Fruit fly (Drosophila melanogaster): ENCODE data around the gene Fim.

Gene Fim

DNA sequence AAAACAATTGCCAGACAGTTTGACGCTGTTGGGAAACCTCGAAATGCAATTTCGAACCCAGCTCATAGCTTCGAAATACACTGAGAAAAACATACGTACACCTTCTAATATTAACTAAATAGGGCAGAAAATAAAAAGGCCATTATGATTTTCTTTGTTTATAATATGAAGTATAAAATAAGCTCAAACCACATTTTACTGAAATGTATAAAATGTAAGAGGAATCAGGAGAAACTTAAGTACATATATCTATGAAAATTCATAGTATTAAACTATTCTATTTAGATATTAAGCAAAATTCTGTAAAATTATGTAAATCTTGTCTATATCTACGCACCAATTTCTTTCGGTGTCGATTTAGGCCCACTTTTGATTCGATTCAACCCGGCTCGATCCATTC lies 6.5 kb upstream of the Fim start (continued):
- TF ChIP-seq gt (GFP tag; IDR thresholded peaks at IDR 0.05), result no peak
- TF ChIP-seq psq (GFP tag; optimal IDR thresholded peaks at IDR 0.05), result no peak
- no peak for TF ChIP-seq pb (GFP tag; optimal IDR thresholded peaks at IDR 0.05)
- TF ChIP-seq insv (GFP tag; optimal IDR thresholded peaks at IDR 0.05), result no peak
- peak; percentile 17 for TF ChIP-seq CG13424 (tag; optimal IDR thresholded peaks at IDR 0.05)
- TF ChIP-seq Sox102F (GFP tag; optimal IDR thresholded peaks at IDR 0.05), result peak; percentile 37
- no peak for TF ChIP-seq pum (GFP tag; optimal IDR thresholded peaks at IDR 0.05)
- TF ChIP-seq lola (GFP tag; optimal IDR thresholded peaks at IDR 0.05), result peak in 1 of 3 experiments; percentile 45
- TF ChIP-seq CG2678 (tag; optimal IDR thresholded peaks at IDR 0.05), result peak; percentile 20
- no peak for TF ChIP-seq cwo (GFP tag; optimal IDR thresholded peaks at IDR 0.05)
- TF ChIP-seq dmrt11E (tag; optimal IDR thresholded peaks at IDR 0.05), result peak; percentile 24
- TF ChIP-seq CG9817 (tag; optimal IDR thresholded peaks at IDR 0.05), result no peak
- peak; percentile 21 for TF ChIP-seq CG12391 (tag; optimal IDR thresholded peaks at IDR 0.05)
- no peak for TF ChIP-seq MBD-R2 (GFP tag; IDR thresholded peaks at IDR 0.05)
- no peak for TF ChIP-seq zfh1 (GFP tag; IDR thresholded peaks at IDR 0.05)
- no peak for TF ChIP-seq ttk (GFP tag; IDR thresholded peaks at IDR 0.05)
- no peak for TF ChIP-seq hkb (optimal IDR thresholded peaks at IDR 0.05)
- TF ChIP-seq hkb (GFP tag; IDR thresholded peaks at IDR 0.05), result 0 out of 2 replicates have a peak, but pooled peaks have one; percentile 12
- no peak for TF ChIP-seq dpn (GFP tag; optimal IDR thresholded peaks at IDR 0.05)
- TF ChIP-seq NC2α (GFP tag; optimal IDR thresholded peaks at IDR 0.05), result no peak
- TF ChIP-seq CG16779 (GFP tag; IDR thresholded peaks at IDR 0.05), result no peak
- TF ChIP-seq Drgx (GFP tag; IDR thresholded peaks at IDR 0.05), result no peak
- TF ChIP-seq CG8388 (GFP tag; optimal IDR thresholded peaks at IDR 0.05), result peak; percentile 19
- no peak for TF ChIP-seq kah (GFP tag; optimal IDR thresholded peaks at IDR 0.05)
- TF ChIP-seq CG7987 (GFP tag; optimal IDR thresholded peaks at IDR 0.05), result no peak
- peak; percentile 39 for TF ChIP-seq gsb-n (tag; optimal IDR thresholded peaks at IDR 0.05)
- TF ChIP-seq Ptx1 (GFP tag; IDR thresholded peaks at IDR 0.05), result 0 out of 2 replicates have a peak, but pooled peaks have one; percentile 8
- TF ChIP-seq CG9932 (GFP tag; IDR thresholded peaks at IDR 0.05), result no peak
- no peak for TF ChIP-seq Fer3 (tag; optimal IDR thresholded peaks at IDR 0.05)
- no peak for TF ChIP-seq pros (GFP tag; optimal IDR thresholded peaks at IDR 0.05)
- peak; percentile 15 for TF ChIP-seq CoRest (tag; optimal IDR thresholded peaks at IDR 0.05)
- TF ChIP-seq Bteb2 (GFP tag; optimal IDR thresholded peaks at IDR 0.05), result no peak
- no peak for TF ChIP-seq H2.0 (GFP tag; IDR thresholded peaks at IDR 0.05)
- no peak for TF ChIP-seq CG12659 (GFP tag; optimal IDR thresholded peaks at IDR 0.05)
- TF ChIP-seq gem (tag; optimal IDR thresholded peaks at IDR 0.05), result peak; percentile 63
- no peak for TF ChIP-seq CG16863 (GFP tag; optimal IDR thresholded peaks at IDR 0.05)
- TF ChIP-seq pho (GFP tag; optimal IDR thresholded peaks at IDR 0.05), result no peak
- peak; percentile 27 for TF ChIP-seq CG10267 (tag; optimal IDR thresholded peaks at IDR 0.05)
- no peak for TF ChIP-seq HLH3B (GFP tag; IDR thresholded peaks at IDR 0.05)
- no peak for TF ChIP-seq CG12769 (tag; optimal IDR thresholded peaks at IDR 0.05)
- no peak for TF ChIP-seq CG2202 (tag; optimal IDR thresholded peaks at IDR 0.05)
- TF ChIP-seq CG4820 (GFP tag; optimal IDR thresholded peaks at IDR 0.05), result no peak

DNA sequence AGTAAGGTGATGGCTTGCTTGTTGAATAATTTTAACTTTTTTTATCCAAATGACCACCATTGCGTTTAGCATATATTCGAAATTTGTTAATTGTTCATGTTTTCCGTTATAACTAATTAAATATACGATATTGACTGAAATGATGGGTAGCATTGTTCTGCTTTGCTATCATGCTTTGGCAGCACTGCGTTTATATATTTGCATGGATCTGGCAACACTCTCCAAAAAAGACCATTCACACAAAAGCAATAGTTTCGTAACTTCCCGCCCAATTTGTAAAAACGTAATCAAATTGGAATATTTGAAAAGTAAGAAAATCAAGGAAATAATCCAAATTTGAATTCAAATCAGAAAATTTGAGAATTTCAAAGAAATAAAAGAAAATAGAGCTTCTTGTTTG lies 3.8 kb upstream of the Fim start:
- TF ChIP-seq luna (GFP tag; optimal IDR thresholded peaks at IDR 0.05) (no peak), pzg (GFP tag; optimal IDR thresholded peaks at IDR 0.05) (peak; percentile 89), CG3847 (GFP tag; IDR thresholded peaks at IDR 0.05) (peak; percentile 87), lov (optimal IDR thresholded peaks at IDR 0.05) (no peak), lov (GFP tag; IDR thresholded peaks at IDR 0.05) (no peak), CG2116 (GFP tag; optimal IDR thresholded peaks at IDR 0.05) (peak; percentile 21), Nf-YC (tag; optimal IDR thresholded peaks at IDR 0.05) (peak; percentile 6), CG15514 (GFP tag; optimal IDR thresholded peaks at IDR 0.05) (peak; percentile 50), Stat92E (GFP tag; optimal IDR thresholded peaks at IDR 0.05) (no peak), jigr1 (GFP tag; IDR thresholded peaks at IDR 0.05) (no peak), stwl (tag; optimal IDR thresholded peaks at IDR 0.05) (peak; percentile 100), Dref (GFP tag; IDR thresholded peaks at IDR 0.05) (0 out of 2 replicates have a peak, but pooled peaks have one; percentile 23)

Data from whole organism, embryonic.